Fruit fly (Drosophila melanogaster) whole organism, embryonic: ENCODE results near the gene Tailor.

Experiments used
- B-H1 ChIP-seq: fragments of 200-800 bp; sonication (Bioruptor generic); IDR thresholded peaks from 3 replicates; pipeline ENCODE4 v1.3.6; 2022; ENCODE audit warnings: missing biosample characterization, missing genetic modification characterization
- CG10267 ChIP-seq: fragments of 200-800 bp; sonication (Bioruptor generic); optimal IDR thresholded peaks from 2 replicates; lab custom pipeline; 2018; ENCODE audit warnings: missing biosample characterization, mild to moderate bottlenecking, missing genetic modification characterization, moderate library complexity
- CG10366 ChIP-seq: fragments of 200-800 bp; sonication (Bioruptor generic); IDR thresholded peaks from 2 replicates; pipeline ENCODE4 v1.3.6; 2022; ENCODE audit warnings: missing biosample characterization, missing genetic modification characterization
- CG11093 ChIP-seq: fragments of 200-800 bp; sonication (Bioruptor generic); IDR thresholded peaks from 3 replicates; pipeline ENCODE4 v1.3.6; 2022; ENCODE audit warnings: missing biosample characterization, missing genetic modification characterization
- CG11723 ChIP-seq: fragments of 200-800 bp; sonication (Bioruptor generic); optimal IDR thresholded peaks from 2 replicates; lab custom pipeline; 2017; ENCODE audit warnings: missing biosample characterization, mild to moderate bottlenecking, missing genetic modification characterization
- CG12744 ChIP-seq: fragments of 200-800 bp; sonication (Bioruptor generic); optimal IDR thresholded peaks from 2 replicates; lab custom pipeline; 2016; ENCODE audit warnings: missing biosample characterization, missing genetic modification characterization
- CG13775 ChIP-seq: fragments of 200-800 bp; sonication (Bioruptor generic); optimal IDR thresholded peaks from 3 replicates; lab custom pipeline; 2017; ENCODE audit warnings: missing biosample characterization, mild to moderate bottlenecking, missing genetic modification characterization
- CG14050 ChIP-seq: fragments of 200-800 bp; sonication (Bioruptor generic); IDR thresholded peaks from 3 replicates; pipeline ENCODE4 v1.3.6; 2022; ENCODE audit warnings: missing biosample characterization, missing genetic modification characterization
- CG1529 ChIP-seq: fragments of 200-800 bp; sonication (Bioruptor generic); optimal IDR thresholded peaks from 3 replicates; lab custom pipeline; 2018; ENCODE audit warnings: missing biosample characterization, missing genetic modification characterization
- CG18476 ChIP-seq: fragments of 200-800 bp; sonication (Bioruptor generic); optimal IDR thresholded peaks from 2 replicates; lab custom pipeline; 2016; ENCODE audit warnings: missing biosample characterization, mild to moderate bottlenecking, missing genetic modification characterization
- CG18764 ChIP-seq: fragments of 200-800 bp; sonication (Bioruptor generic); optimal IDR thresholded peaks from 3 replicates; lab custom pipeline; 2016; ENCODE audit warnings: missing biosample characterization, missing genetic modification characterization
- CG2678 ChIP-seq: fragments of 200-800 bp; sonication (Bioruptor generic); optimal IDR thresholded peaks from 3 replicates; lab custom pipeline; 2019; ENCODE audit warnings: missing biosample characterization, mild to moderate bottlenecking, missing genetic modification characterization, moderate library complexity
- CG30020 ChIP-seq: fragments of 200-800 bp; optimal IDR thresholded peaks from 2 replicates; lab custom pipeline; 2019; ENCODE audit warnings: missing biosample characterization, mild to moderate bottlenecking, missing genetic modification characterization, moderate library complexity
- CG3407 ChIP-seq: fragments of 200-800 bp; sonication (Bioruptor generic); optimal IDR thresholded peaks from 2 replicates; lab custom pipeline; 2018; ENCODE audit warnings: missing biosample characterization, mild to moderate bottlenecking, missing genetic modification characterization
- CG4617 ChIP-seq: fragments of 200-800 bp; sonication (Bioruptor generic); optimal IDR thresholded peaks from 3 replicates; lab custom pipeline; 2016; ENCODE audit warnings: missing biosample characterization, missing genetic modification characterization, borderline replicate concordance
- CG6813 ChIP-seq: fragments of 200-800 bp; sonication (Bioruptor generic); optimal IDR thresholded peaks from 2 replicates; lab custom pipeline; 2017; ENCODE audit warnings: missing biosample characterization, missing genetic modification characterization, mild to moderate bottlenecking, moderate library complexity, missing genetic modification reagents
- CG7745 ChIP-seq: fragments of 200-800 bp; sonication (Bioruptor generic); optimal IDR thresholded peaks from 2 replicates; lab custom pipeline; 2018; ENCODE audit warnings: missing biosample characterization, mild to moderate bottlenecking, missing genetic modification characterization, moderate library complexity
- CG8290 ChIP-seq, 3 experiments: fragments of 200-800 bp; sonication (Bioruptor generic); optimal IDR thresholded peaks; 2 replicates each; lab custom pipeline; 2016 to 2019; ENCODE audit warnings: missing biosample characterization in 3 of 3, missing genetic modification characterization in 3 of 3, mild to moderate bottlenecking in 2 of 3, moderate library complexity in 1 of 3
- Camta ChIP-seq: fragments of 200-800 bp; sonication (Bioruptor generic); optimal IDR thresholded peaks from 2 replicates; lab custom pipeline; 2016; ENCODE audit warnings: missing biosample characterization, missing genetic modification characterization
- Drgx ChIP-seq: fragments of 200-800 bp; sonication (Bioruptor generic); IDR thresholded peaks from 2 replicates; pipeline ENCODE4 v1.3.6; 2022; ENCODE audit warnings: missing biosample characterization, missing genetic modification characterization
- Ets97D ChIP-seq: fragments of 200-800 bp; sonication (Bioruptor generic); optimal IDR thresholded peaks from 3 replicates; lab custom pipeline; 2016; ENCODE audit warnings: missing biosample characterization, missing genetic modification characterization
- Hr39 ChIP-seq: fragments of >200 bp; optimal IDR thresholded peaks from 2 replicates; lab custom pipeline; 2017
- Hr78 ChIP-seq, 2 experiments: fragments of 200-800 bp in 1 of 2; fragments of >200 bp in 1 of 2; sonication (Bioruptor generic) in 1 of 2; optimal IDR thresholded peaks; 2 replicates each; lab custom pipeline; 2017 to 2019; ENCODE audit warnings: missing biosample characterization in 2 of 2, missing genetic modification characterization in 2 of 2, mild to moderate bottlenecking in 1 of 2, moderate library complexity in 1 of 2
- Lpt ChIP-seq: fragments of >200 bp; optimal IDR thresholded peaks from 2 replicates; lab custom pipeline; 2018; ENCODE audit warnings: missing biosample characterization, missing genetic modification characterization
- Myb ChIP-seq: fragments of 200-800 bp; sonication (Bioruptor generic); optimal IDR thresholded peaks from 2 replicates; lab custom pipeline; 2016; ENCODE audit warnings: missing biosample characterization, missing genetic modification characterization
- NFAT ChIP-seq: fragments of 200-800 bp; sonication (Bioruptor generic); IDR thresholded peaks from 2 replicates; pipeline ENCODE4 v1.3.6; 2022; ENCODE audit warnings: missing biosample characterization, missing genetic modification characterization
- Opbp ChIP-seq: fragments of 200-800 bp; sonication (Bioruptor generic); IDR thresholded peaks from 3 replicates; pipeline ENCODE4 v1.3.6; 2022; ENCODE audit warnings: missing biosample characterization, missing genetic modification characterization; ENCODE audit not compliant: partially characterized antibody
- Pdp1 ChIP-seq, 2 experiments: fragments of 200-800 bp; sonication (Bioruptor generic); optimal IDR thresholded peaks; 3 replicates each; lab custom pipeline; 2016; ENCODE audit warnings: missing biosample characterization in 2 of 2, missing genetic modification characterization in 2 of 2, mild to moderate bottlenecking in 1 of 2, moderate library complexity in 1 of 2
- Side ChIP-seq: fragments of 200-800 bp; sonication (Bioruptor generic); optimal IDR thresholded peaks from 2 replicates; lab custom pipeline; 2016; ENCODE audit warnings: missing biosample characterization, missing genetic modification characterization
- Ssrp ChIP-seq: fragments of 200-800 bp; sonication (Bioruptor generic); optimal IDR thresholded peaks from 2 replicates; lab custom pipeline; 2018; ENCODE audit warnings: missing biosample characterization, mild to moderate bottlenecking, missing genetic modification characterization, moderate library complexity
- Usf ChIP-seq: fragments of 200-800 bp; sonication (Bioruptor generic); optimal IDR thresholded peaks from 2 replicates; lab custom pipeline; 2017; ENCODE audit warnings: missing genotype, missing biosample characterization, missing genetic modification characterization
- YL-1 ChIP-seq: fragments of 200-800 bp; sonication (Bioruptor generic); optimal IDR thresholded peaks from 3 replicates; lab custom pipeline; 2017; ENCODE audit warnings: missing biosample characterization, mild to moderate bottlenecking, missing genetic modification characterization
- crol ChIP-seq: fragments of 200-800 bp; sonication (Bioruptor generic); IDR thresholded peaks from 2 replicates; pipeline ENCODE4 v1.3.6; 2022; ENCODE audit warnings: missing biosample characterization, missing genetic modification characterization
- dm ChIP-seq: fragments of 200-800 bp; sonication (Bioruptor generic); optimal IDR thresholded peaks from 3 replicates; lab custom pipeline; 2016; ENCODE audit warnings: missing biosample characterization, missing genetic modification characterization
- gcm ChIP-seq: fragments of 200-800 bp; sonication (Bioruptor generic); optimal IDR thresholded peaks from 2 replicates; lab custom pipeline; 2019; ENCODE audit warnings: missing biosample characterization, mild to moderate bottlenecking, missing genetic modification characterization, moderate library complexity
- grau ChIP-seq: fragments of 200-800 bp; optimal IDR thresholded peaks from 3 replicates; lab custom pipeline; 2019; ENCODE audit warnings: missing biosample characterization, mild to moderate bottlenecking, missing genetic modification characterization, moderate library complexity
- ham ChIP-seq: fragments of 200-800 bp; sonication (Bioruptor generic); IDR thresholded peaks from 2 replicates; pipeline ENCODE4 v1.3.6; 2022; ENCODE audit warnings: missing biosample characterization, missing genetic modification characterization
- inv ChIP-seq: fragments of 200-800 bp; sonication (Bioruptor generic); IDR thresholded peaks from 2 replicates; pipeline ENCODE4 v1.3.6; 2022; ENCODE audit warnings: missing biosample characterization, missing genetic modification characterization; ENCODE audit not compliant: partially characterized antibody
- lmd ChIP-seq: fragments of 200-800 bp; sonication (Bioruptor generic); IDR thresholded peaks from 2 replicates; pipeline ENCODE4 v1.3.6; 2022; ENCODE audit warnings: missing biosample characterization, missing genetic modification characterization
- maf-S ChIP-seq: fragments of 200-800 bp; sonication (Bioruptor generic); optimal IDR thresholded peaks from 2 replicates; lab custom pipeline; 2016; ENCODE audit warnings: missing biosample characterization, missing genetic modification characterization
- pita ChIP-seq: fragments of 200-800 bp; sonication (Bioruptor generic); optimal IDR thresholded peaks from 2 replicates; lab custom pipeline; 2017; ENCODE audit warnings: missing biosample characterization, mild to moderate bottlenecking, missing genetic modification characterization
- pzg ChIP-seq: fragments of 200-800 bp; sonication (Bioruptor generic); optimal IDR thresholded peaks from 3 replicates; lab custom pipeline; 2018; ENCODE audit warnings: missing biosample characterization, mild to moderate bottlenecking, missing genetic modification characterization, moderate library complexity
- row ChIP-seq: fragments of 200-800 bp; sonication (Bioruptor generic); IDR thresholded peaks from 3 replicates; pipeline ENCODE4 v1.3.6; 2022; ENCODE audit warnings: missing biosample characterization, missing genetic modification characterization
- run ChIP-seq: fragments of 200-800 bp; sonication (Bioruptor generic); optimal IDR thresholded peaks from 3 replicates; lab custom pipeline; 2018; ENCODE audit warnings: missing biosample characterization, mild to moderate bottlenecking, missing genetic modification characterization
- sd ChIP-seq: fragments of 200-800 bp; sonication (Bioruptor generic); optimal IDR thresholded peaks from 3 replicates; lab custom pipeline; 2018; ENCODE audit warnings: missing biosample characterization, mild to moderate bottlenecking, missing genetic modification characterization, moderate library complexity
- ssp ChIP-seq: fragments of 200-800 bp; sonication (Bioruptor generic); IDR thresholded peaks from 2 replicates; pipeline ENCODE4 v1.3.6; 2022; ENCODE audit warnings: missing biosample characterization, missing genetic modification characterization
- sug ChIP-seq: fragments of 200-800 bp; optimal IDR thresholded peaks from 2 replicates; lab custom pipeline; 2019; ENCODE audit warnings: missing biosample characterization, mild to moderate bottlenecking, missing genetic modification characterization, moderate library complexity
- trem ChIP-seq: fragments of 200-800 bp; optimal IDR thresholded peaks from 3 replicates; lab custom pipeline; 2019; ENCODE audit warnings: missing biosample characterization, mild to moderate bottlenecking, missing genetic modification characterization, moderate library complexity
- zen ChIP-seq: fragments of 200-800 bp; sonication (Bioruptor generic); optimal IDR thresholded peaks from 3 replicates; lab custom pipeline; 2018; ENCODE audit warnings: missing biosample characterization, mild to moderate bottlenecking, missing genetic modification characterization, moderate library complexity

Tailor gene

dm6 chr3R:7080157-7080916, 5.5 kb downstream of the Tailor start, which contains the start of gene Ref1:
Gene Ref1, minus strand, starts transcription at chr3R:7080387.
- peak; percentile 77 for TF ChIP-seq row (GFP tag; lab: Robert Waterston, UW)
- TF ChIP-seq Usf (GFP tag; lab: Kevin White, UChicago), result no peak
- TF ChIP-seq lmd (GFP tag; lab: Robert Waterston, UW), result no peak
- no peak for TF ChIP-seq inv (GFP tag; lab: Robert Waterston, UW)
- TF ChIP-seq Side, result no peak
- no peak for TF ChIP-seq Ssrp (tag; lab: Kevin White, UChicago)
- no peak for TF ChIP-seq CG10366
- TF ChIP-seq CG11723 (GFP tag; lab: Kevin White, UChicago), result peak; percentile 77
- TF ChIP-seq CG4617 (GFP tag; lab: Kevin White, UChicago), result peak; percentile 78
- TF ChIP-seq CG12744 (GFP tag; lab: Kevin White, UChicago), result no peak
- no peak for TF ChIP-seq CG18764 (GFP tag; lab: Kevin White, UChicago)
- no peak for TF ChIP-seq pita (GFP tag; lab: Kevin White, UChicago)
- TF ChIP-seq CG7745 (tag; lab: Kevin White, UChicago), result no peak
- peak; percentile 98 for TF ChIP-seq CG30020
- TF ChIP-seq maf-S (GFP tag; lab: Kevin White, UChicago), result no peak
- TF ChIP-seq CG8290 (GFP tag; optimal IDR thresholded peaks at IDR 0.05; lab: Kevin White, UChicago), result peak; percentile 76
- peak in 1 of 2 experiments; percentile 24 for TF ChIP-seq CG8290 (tag; optimal IDR thresholded peaks at IDR 0.05; lab: Kevin White, UChicago)
- peak; percentile 5 for TF ChIP-seq CG2678 (tag; lab: Kevin White, UChicago)
- TF ChIP-seq Pdp1 (GFP tag; optimal IDR thresholded peaks at IDR 0.05; lab: Kevin White, UChicago), result peak in 1 of 2 experiments; percentile 91
- TF ChIP-seq Myb (GFP tag; lab: Kevin White, UChicago), result no peak
- TF ChIP-seq Hr39 (lab: Kevin White, UChicago), result no peak
- 0 out of 3 replicates have a peak, but pooled peaks have one; percentile 12 for TF ChIP-seq Opbp (GFP tag; lab: Robert Waterston, UW)
- TF ChIP-seq pzg (GFP tag; lab: Kevin White, UChicago), result peak; percentile 53
- TF ChIP-seq CG3407 (GFP tag; lab: Kevin White, UChicago), result no peak
- no peak for TF ChIP-seq B-H1 (GFP tag; lab: Robert Waterston, UW)
- TF ChIP-seq CG1529 (GFP tag; lab: Kevin White, UChicago), result no peak
- no peak for TF ChIP-seq gcm
- TF ChIP-seq crol, result no peak
- TF ChIP-seq sd (tag; lab: Kevin White, UChicago), result peak; percentile 47
- TF ChIP-seq CG11093, result no peak
- TF ChIP-seq ssp (GFP tag; lab: Robert Waterston, UW), result peak; percentile 92
- no peak for TF ChIP-seq Camta
- TF ChIP-seq Lpt (GFP tag; lab: Kevin White, UChicago), result no peak
- TF ChIP-seq Ets97D (GFP tag; lab: Kevin White, UChicago), result peak; percentile 50
- no peak for TF ChIP-seq CG14050 (GFP tag; lab: Robert Waterston, UW)
- no peak for TF ChIP-seq CG6813 (GFP tag; lab: Kevin White, UChicago)
- TF ChIP-seq trem (tag; lab: Kevin White, UChicago), result peak; percentile 7
- TF ChIP-seq CG18476 (GFP tag; lab: Kevin White, UChicago), result no peak
- peak; percentile 4 for TF ChIP-seq grau (tag; lab: Kevin White, UChicago)
- peak; percentile 8 for TF ChIP-seq sug
- TF ChIP-seq CG10267 (tag; lab: Kevin White, UChicago), result peak; percentile 91
- no peak for TF ChIP-seq Hr78 (GFP tag; optimal IDR thresholded peaks at IDR 0.05; lab: Kevin White, UChicago)
- peak; percentile 35 for TF ChIP-seq zen
- 0 out of 2 replicates have a peak, but pooled peaks have one; percentile 6 for TF ChIP-seq NFAT
- TF ChIP-seq dm (GFP tag; lab: Kevin White, UChicago), result peak; percentile 63
- no peak for TF ChIP-seq ham (GFP tag; lab: Robert Waterston, UW)
- TF ChIP-seq CG13775 (GFP tag; lab: Kevin White, UChicago), result no peak
- no peak for TF ChIP-seq Drgx (GFP tag; lab: Robert Waterston, UW)
- TF ChIP-seq YL-1, result peak; percentile 93
- TF ChIP-seq run (tag; lab: Kevin White, UChicago), result no peak
